Worm (Caenorhabditis elegans): ENCODE data around the gene bar-1.
A peak's percentile ranks its signal among the peaks of the same experiment; 100 is the strongest.

The bar-1 gene

ce11 chrX:7170575-7171297, at the start of gene bar-1:
Gene bar-1 (minus strand): TSS chrX:7170625.
- no peak for TF ChIP-seq nhr-12 (tag; optimal IDR thresholded peaks at IDR 0.05)
- TF ChIP-seq elt-2 (tag; optimal IDR thresholded peaks at IDR 0.05), result peak; percentile 58

ce11 chrX:7220209-7220608, 49.8 kb upstream of the bar-1 start:
- TF ChIP-seq eor-1 (tag; optimal IDR thresholded peaks at IDR 0.05), result no peak
- no peak for TF ChIP-seq nfya-1 (tag; optimal IDR thresholded peaks at IDR 0.05; ENCODE audit: insufficient read depth)
- TF ChIP-seq hmg-11 (tag; optimal IDR thresholded peaks at IDR 0.05), result no peak
- TF ChIP-seq unc-62 (GFP tag; optimal IDR thresholded peaks at IDR 0.05), result no peak
- no peak for TF ChIP-seq jun-1 (tag; optimal IDR thresholded peaks at IDR 0.05)
- TF ChIP-seq ama-1 (optimal IDR thresholded peaks at IDR 0.05), result no peak
- no peak for TF ChIP-seq mml-1 (tag; optimal IDR thresholded peaks at IDR 0.05)
- no peak for TF ChIP-seq daf-12 (tag; optimal IDR thresholded peaks at IDR 0.05)
- TF ChIP-seq ztf-11 (tag; optimal IDR thresholded peaks at IDR 0.05), result no peak
- TF ChIP-seq ceh-28 (tag; optimal IDR thresholded peaks at IDR 0.05), result no peak
- TF ChIP-seq pqm-1 (tag; optimal IDR thresholded peaks at IDR 0.05), result no peak
- no peak for TF ChIP-seq elt-3 (tag; optimal IDR thresholded peaks at IDR 0.05)
- TF ChIP-seq zag-1 (tag; optimal IDR thresholded peaks at IDR 0.05), result no peak
- no peak for TF ChIP-seq fkh-2 (tag; optimal IDR thresholded peaks at IDR 0.05)
- TF ChIP-seq skn-1 (tag; optimal IDR thresholded peaks at IDR 0.05), result no peak
- no peak for TF ChIP-seq nhr-23 (tag; optimal IDR thresholded peaks at IDR 0.05)
- no peak for TF ChIP-seq tbx-2 (tag; optimal IDR thresholded peaks at IDR 0.05)

- TF ChIP-seq eor-1 (tag; optimal IDR thresholded peaks at IDR 0.05), result no peak
- TF ChIP-seq unc-62 (GFP tag; optimal IDR thresholded peaks at IDR 0.05), result no peak
- peak; percentile 9 for TF ChIP-seq nfya-1 (tag; optimal IDR thresholded peaks at IDR 0.05; ENCODE audit: insufficient read depth)
- no peak for TF ChIP-seq ceh-82 (tag; optimal IDR thresholded peaks at IDR 0.05)
- no peak for TF ChIP-seq ceh-28 (tag; optimal IDR thresholded peaks at IDR 0.05)
- no peak for TF ChIP-seq zag-1 (tag; optimal IDR thresholded peaks at IDR 0.05)
- peak; percentile 31 for TF ChIP-seq lin-39 (tag; optimal IDR thresholded peaks at IDR 0.05)
- peak; percentile 12 for TF ChIP-seq hmg-11 (tag; optimal IDR thresholded peaks at IDR 0.05)
- no peak for TF ChIP-seq sea-2 (GFP tag; optimal IDR thresholded peaks at IDR 0.05)
Measured at ce11 chrX:7217704-7218479, 47.5 kb upstream of the bar-1 start, which contains the start of gene syd-9. Gene syd-9 (plus strand): TSS chrX:7218097.

- TF ChIP-seq nhr-28 (tag; optimal IDR thresholded peaks at IDR 0.05) (no peak), eor-1 (tag; optimal IDR thresholded peaks at IDR 0.05) (no peak), nhr-67 (tag; optimal IDR thresholded peaks at IDR 0.05) (no peak), lsy-12 (tag; optimal IDR thresholded peaks at IDR 0.05) (no peak), fkh-2 (tag; optimal IDR thresholded peaks at IDR 0.05) (no peak), pqm-1 (tag; optimal IDR thresholded peaks at IDR 0.05) (no peak), ceh-82 (tag; optimal IDR thresholded peaks at IDR 0.05) (no peak), elt-2 (tag; optimal IDR thresholded peaks at IDR 0.05) (no peak), nhr-11 (tag; optimal IDR thresholded peaks at IDR 0.05) (no peak), R02D3.7 (tag; optimal IDR thresholded peaks at IDR 0.05) (no peak), nhr-76 (tag; optimal IDR thresholded peaks at IDR 0.05) (no peak), ceh-28 (tag; optimal IDR thresholded peaks at IDR 0.05) (no peak), nhr-12 (tag; optimal IDR thresholded peaks at IDR 0.05) (no peak), elt-1 (tag; optimal IDR thresholded peaks at IDR 0.05) (no peak), skn-1 (tag; optimal IDR thresholded peaks at IDR 0.05) (no peak), ceh-9 (tag; optimal IDR thresholded peaks at IDR 0.05) (no peak), fkh-10 (GFP tag; optimal IDR thresholded peaks at IDR 0.05) (no peak), tbx-2 (tag; optimal IDR thresholded peaks at IDR 0.05) (no peak)
Measured at ce11 chrX:7211405-7211804, 41.0 kb upstream of the bar-1 start, which contains the start of gene spp-22. Gene spp-22 (plus strand): TSS chrX:7211705.

All from whole organism, L3 larva.